Fruit fly (Drosophila melanogaster) whole organism, embryonic: ENCODE data around the gene fliI.

Experiments used
- CG10565 ChIP-seq: fragments of 200-800 bp; sonication (Bioruptor generic); optimal IDR thresholded peaks from 3 replicates; lab custom pipeline; 2016; ENCODE audit warnings: missing biosample characterization, mild to moderate bottlenecking, missing genetic modification characterization
- CG11247 ChIP-seq: fragments of 200-800 bp; sonication (Bioruptor generic); IDR thresholded peaks from 2 replicates; pipeline ENCODE4 v1.3.6; 2022; ENCODE audit warnings: missing biosample characterization, missing genetic modification characterization
- CG1233 ChIP-seq: fragments of 200-800 bp; sonication (Bioruptor generic); optimal IDR thresholded peaks from 4 replicates; lab custom pipeline; 2018; ENCODE audit warnings: missing biosample characterization, mild to moderate bottlenecking, missing genetic modification characterization
- CG12744 ChIP-seq: fragments of 200-800 bp; sonication (Bioruptor generic); optimal IDR thresholded peaks from 2 replicates; lab custom pipeline; 2016; ENCODE audit warnings: missing biosample characterization, missing genetic modification characterization
- CG13775 ChIP-seq: fragments of 200-800 bp; sonication (Bioruptor generic); optimal IDR thresholded peaks from 3 replicates; lab custom pipeline; 2017; ENCODE audit warnings: missing biosample characterization, mild to moderate bottlenecking, missing genetic modification characterization
- CG15269 ChIP-seq: fragments of 200-800 bp; sonication (Bioruptor generic); optimal IDR thresholded peaks from 2 replicates; lab custom pipeline; 2018; ENCODE audit warnings: missing biosample characterization, mild to moderate bottlenecking, missing genetic modification characterization, moderate library complexity
- CG1529 ChIP-seq: fragments of 200-800 bp; sonication (Bioruptor generic); optimal IDR thresholded peaks from 3 replicates; lab custom pipeline; 2018; ENCODE audit warnings: missing biosample characterization, missing genetic modification characterization
- CG1647 ChIP-seq: fragments of 200-800 bp; sonication (Bioruptor generic); optimal IDR thresholded peaks from 3 replicates; lab custom pipeline; 2016; ENCODE audit warnings: missing biosample characterization, missing genetic modification characterization
- CG17568 ChIP-seq: fragments of 200-800 bp; sonication (Bioruptor generic); optimal IDR thresholded peaks from 2 replicates; lab custom pipeline; 2018; ENCODE audit warnings: missing biosample characterization, mild to moderate bottlenecking, missing genetic modification characterization, moderate library complexity
- CG17612 ChIP-seq: fragments of 200-800 bp; sonication (Bioruptor generic); IDR thresholded peaks from 2 replicates; pipeline ENCODE4 v1.3.6; 2022; ENCODE audit warnings: missing biosample characterization, missing genetic modification characterization
- CG18476 ChIP-seq: fragments of 200-800 bp; sonication (Bioruptor generic); optimal IDR thresholded peaks from 2 replicates; lab custom pipeline; 2016; ENCODE audit warnings: missing biosample characterization, mild to moderate bottlenecking, missing genetic modification characterization
- CG30020 ChIP-seq: fragments of 200-800 bp; optimal IDR thresholded peaks from 2 replicates; lab custom pipeline; 2019; ENCODE audit warnings: missing biosample characterization, mild to moderate bottlenecking, missing genetic modification characterization, moderate library complexity
- CG3065 ChIP-seq: fragments of 200-800 bp; sonication (Bioruptor generic); optimal IDR thresholded peaks from 2 replicates; lab custom pipeline; 2016; ENCODE audit warnings: missing biosample characterization, missing genetic modification characterization
- CG33557 ChIP-seq: fragments of 200-800 bp; sonication (Bioruptor generic); optimal IDR thresholded peaks from 2 replicates; lab custom pipeline; 2019; ENCODE audit warnings: missing biosample characterization, mild to moderate bottlenecking, missing genetic modification characterization, moderate library complexity
- CG4328 ChIP-seq: fragments of 200-800 bp; sonication (Bioruptor generic); optimal IDR thresholded peaks from 3 replicates; lab custom pipeline; 2017; ENCODE audit warnings: missing biosample characterization, missing genetic modification reagents, missing genetic modification characterization
- CG5245 ChIP-seq: fragments of 200-800 bp; sonication (Bioruptor generic); optimal IDR thresholded peaks from 3 replicates; lab custom pipeline; 2016; ENCODE audit warnings: missing biosample characterization, missing genetic modification characterization
- CG7839 ChIP-seq: fragments of 200-800 bp; sonication (Bioruptor generic); optimal IDR thresholded peaks from 3 replicates; lab custom pipeline; 2018; ENCODE audit warnings: missing biosample characterization, mild to moderate bottlenecking, missing genetic modification characterization, moderate library complexity
- CrebB ChIP-seq: fragments of 200-800 bp; sonication (Bioruptor generic); optimal IDR thresholded peaks from 3 replicates; lab custom pipeline; 2018; ENCODE audit warnings: missing biosample characterization, mild to moderate bottlenecking, missing genetic modification characterization
- Dad ChIP-seq: fragments of 200-800 bp; sonication (Bioruptor generic); optimal IDR thresholded peaks from 3 replicates; lab custom pipeline; 2016; ENCODE audit warnings: missing biosample characterization, missing genetic modification characterization
- Dek ChIP-seq: fragments of 200-800 bp; sonication (Bioruptor generic); optimal IDR thresholded peaks from 3 replicates; lab custom pipeline; 2019; ENCODE audit warnings: missing biosample characterization, mild to moderate bottlenecking, missing genetic modification characterization, moderate library complexity
- Dref ChIP-seq: fragments of 200-800 bp; sonication (Bioruptor generic); IDR thresholded peaks from 2 replicates; pipeline ENCODE4 v1.3.6; 2022; ENCODE audit warnings: missing biosample characterization, missing genetic modification characterization
- E2f2 ChIP-seq: fragments of 200-800 bp; sonication (Bioruptor generic); IDR thresholded peaks from 2 replicates; pipeline ENCODE4 v1.3.6; 2022; ENCODE audit warnings: missing biosample characterization, missing genetic modification characterization
- Fer2 ChIP-seq: fragments of 200-800 bp; sonication (Bioruptor generic); optimal IDR thresholded peaks from 2 replicates; lab custom pipeline; 2018; ENCODE audit warnings: missing biosample characterization, mild to moderate bottlenecking, missing genetic modification characterization, moderate library complexity
- Gug ChIP-seq: fragments of 200-800 bp; sonication (Bioruptor generic); IDR thresholded peaks from 4 replicates; pipeline ENCODE4 v1.3.6; 2022; ENCODE audit warnings: missing biosample characterization, missing genetic modification characterization
- HLHmδ ChIP-seq: fragments of 200-800 bp; sonication (Bioruptor generic); optimal IDR thresholded peaks from 2 replicates; lab custom pipeline; 2018; ENCODE audit warnings: missing biosample characterization, mild to moderate bottlenecking, missing genetic modification characterization, moderate library complexity
- Hr3 ChIP-seq: fragments of 200-800 bp; sonication (Bioruptor generic); optimal IDR thresholded peaks from 3 replicates; lab custom pipeline; 2016; ENCODE audit warnings: missing biosample characterization, missing genetic modification characterization
- Myb ChIP-seq: fragments of 200-800 bp; sonication (Bioruptor generic); optimal IDR thresholded peaks from 2 replicates; lab custom pipeline; 2016; ENCODE audit warnings: missing biosample characterization, missing genetic modification characterization
- NFAT ChIP-seq: fragments of 200-800 bp; sonication (Bioruptor generic); IDR thresholded peaks from 2 replicates; pipeline ENCODE4 v1.3.6; 2022; ENCODE audit warnings: missing biosample characterization, missing genetic modification characterization
- Nf-YA ChIP-seq: fragments of 200-800 bp; sonication (Bioruptor generic); IDR thresholded peaks from 2 replicates; pipeline ENCODE4 v1.3.6; 2022; ENCODE audit warnings: missing biosample characterization, missing genetic modification characterization
- Sox100B ChIP-seq: fragments of 200-800 bp; sonication (Bioruptor generic); optimal IDR thresholded peaks from 3 replicates; lab custom pipeline; 2018; ENCODE audit warnings: missing biosample characterization, mild to moderate bottlenecking, missing genetic modification characterization
- cas ChIP-seq: fragments of 200-800 bp; sonication (Bioruptor generic); IDR thresholded peaks from 2 replicates; pipeline ENCODE4 v1.3.6; 2022; ENCODE audit warnings: missing biosample characterization, missing genetic modification characterization
- croc ChIP-seq: fragments of 200-800 bp; sonication (Bioruptor generic); conservative IDR thresholded peaks from 3 replicates; pipeline ENCODE4 v1.3.6; 2022; ENCODE audit warnings: missing biosample characterization, missing genetic modification characterization
- dimm ChIP-seq: fragments of 200-800 bp; sonication (Bioruptor generic); IDR thresholded peaks from 2 replicates; pipeline ENCODE4 v1.3.6; 2022; ENCODE audit warnings: missing biosample characterization, missing genetic modification characterization
- en ChIP-seq: fragments of 200-800 bp; sonication (Bioruptor generic); optimal IDR thresholded peaks from 2 replicates; lab custom pipeline; 2016; ENCODE audit warnings: missing biosample characterization, missing genetic modification characterization
- gfzf ChIP-seq: fragments of 200-800 bp; sonication (Bioruptor generic); optimal IDR thresholded peaks from 2 replicates; lab custom pipeline; 2016; ENCODE audit warnings: missing biosample characterization, mild to moderate bottlenecking, missing genetic modification characterization, moderate library complexity
- grn ChIP-seq: fragments of 200-800 bp; sonication (Bioruptor generic); optimal IDR thresholded peaks from 3 replicates; lab custom pipeline; 2017; ENCODE audit warnings: missing biosample characterization, missing genetic modification characterization
- hkb ChIP-seq, 2 experiments: fragments of 200-800 bp in 1 of 2; fragments of >200 bp in 1 of 2; sonication (Bioruptor generic) in 1 of 2; IDR thresholded peaks in 1 of 2; optimal IDR thresholded peaks in 1 of 2; 2 replicates each; pipeline versions ENCODE4 v1.3.6 to Lab custom; 2017 to 2022; ENCODE audit warnings: missing biosample characterization in 1 of 2, missing genetic modification characterization in 1 of 2
- kni ChIP-seq: fragments of 200-800 bp; sonication (Bioruptor generic); optimal IDR thresholded peaks from 3 replicates; lab custom pipeline; 2017; ENCODE audit warnings: mild to moderate bottlenecking, missing biosample characterization, missing genetic modification reagents, missing genetic modification characterization
- lilli ChIP-seq: fragments of 200-800 bp; sonication (Bioruptor generic); optimal IDR thresholded peaks from 3 replicates; lab custom pipeline; 2016; ENCODE audit warnings: missing biosample characterization, missing genetic modification characterization
- onecut ChIP-seq: fragments of 200-800 bp; sonication (Bioruptor generic); IDR thresholded peaks from 2 replicates; pipeline ENCODE4 v1.3.6; 2022; ENCODE audit warnings: missing biosample characterization, missing genetic modification characterization
- psq ChIP-seq: fragments of 200-800 bp; sonication (Bioruptor generic); optimal IDR thresholded peaks from 2 replicates; lab custom pipeline; 2017; ENCODE audit warnings: missing biosample characterization, missing genetic modification characterization
- pzg ChIP-seq: fragments of 200-800 bp; sonication (Bioruptor generic); optimal IDR thresholded peaks from 3 replicates; lab custom pipeline; 2018; ENCODE audit warnings: missing biosample characterization, mild to moderate bottlenecking, missing genetic modification characterization, moderate library complexity
- rib ChIP-seq: fragments of 200-800 bp; sonication (Bioruptor generic); IDR thresholded peaks from 2 replicates; pipeline ENCODE4 v1.3.6; 2022; ENCODE audit warnings: missing biosample characterization, missing genetic modification characterization
- sens-2 ChIP-seq: fragments of 200-800 bp; sonication (Bioruptor generic); IDR thresholded peaks from 2 replicates; pipeline ENCODE4 v1.3.6; 2022; ENCODE audit warnings: missing biosample characterization, missing genetic modification characterization
- sug ChIP-seq: fragments of 200-800 bp; optimal IDR thresholded peaks from 2 replicates; lab custom pipeline; 2019; ENCODE audit warnings: missing biosample characterization, mild to moderate bottlenecking, missing genetic modification characterization, moderate library complexity
- tin ChIP-seq: fragments of 200-800 bp; sonication (Bioruptor generic); optimal IDR thresholded peaks from 3 replicates; lab custom pipeline; 2016; ENCODE audit warnings: missing biosample characterization, missing genetic modification characterization
- tup ChIP-seq: fragments of 200-800 bp; sonication (Bioruptor generic); optimal IDR thresholded peaks from 2 replicates; lab custom pipeline; 2016; ENCODE audit warnings: missing biosample characterization, mild to moderate bottlenecking, missing genetic modification characterization, moderate library complexity
- zen2 ChIP-seq: fragments of 200-800 bp; sonication (Bioruptor generic); IDR thresholded peaks from 3 replicates; pipeline ENCODE4 v1.3.6; 2022; ENCODE audit warnings: missing biosample characterization, missing genetic modification characterization; ENCODE audit not compliant: partially characterized antibody

Gene fliI

DNA sequence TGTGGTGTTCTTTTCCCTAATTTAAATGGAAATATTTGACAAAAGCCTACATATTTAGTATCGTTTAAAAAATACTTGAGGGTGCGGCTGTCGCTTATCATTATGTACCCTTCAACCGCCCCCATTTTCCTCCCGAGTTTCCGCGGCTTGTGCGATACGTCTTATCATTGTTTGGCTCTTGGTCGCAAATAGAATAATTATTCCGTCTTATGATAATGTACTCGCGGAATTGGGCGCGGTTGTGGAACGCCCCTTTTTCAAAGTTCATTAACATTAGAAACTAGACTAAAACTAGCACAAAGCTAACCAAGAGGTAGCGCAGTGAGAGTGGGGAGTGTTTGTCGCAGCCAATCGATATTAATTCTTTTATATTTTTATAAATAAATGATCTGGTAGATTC lies 25.9 kb downstream of the fliI start (continued):
- peak; percentile 10 for TF ChIP-seq sug
- no peak for TF ChIP-seq E2f2
- TF ChIP-seq CG17612 (GFP tag; lab: Robert Waterston, UW) = no peak
- TF ChIP-seq psq (GFP tag; lab: Kevin White, UChicago) = no peak
- TF ChIP-seq CG5245 = no peak
- no peak for TF ChIP-seq hkb (optimal IDR thresholded peaks at IDR 0.05; lab: Kevin White, UChicago)
- TF ChIP-seq hkb (GFP tag; IDR thresholded peaks at IDR 0.05; lab: Robert Waterston, UW) = no peak
- TF ChIP-seq CG4328 (GFP tag; lab: Kevin White, UChicago) = no peak

DNA sequence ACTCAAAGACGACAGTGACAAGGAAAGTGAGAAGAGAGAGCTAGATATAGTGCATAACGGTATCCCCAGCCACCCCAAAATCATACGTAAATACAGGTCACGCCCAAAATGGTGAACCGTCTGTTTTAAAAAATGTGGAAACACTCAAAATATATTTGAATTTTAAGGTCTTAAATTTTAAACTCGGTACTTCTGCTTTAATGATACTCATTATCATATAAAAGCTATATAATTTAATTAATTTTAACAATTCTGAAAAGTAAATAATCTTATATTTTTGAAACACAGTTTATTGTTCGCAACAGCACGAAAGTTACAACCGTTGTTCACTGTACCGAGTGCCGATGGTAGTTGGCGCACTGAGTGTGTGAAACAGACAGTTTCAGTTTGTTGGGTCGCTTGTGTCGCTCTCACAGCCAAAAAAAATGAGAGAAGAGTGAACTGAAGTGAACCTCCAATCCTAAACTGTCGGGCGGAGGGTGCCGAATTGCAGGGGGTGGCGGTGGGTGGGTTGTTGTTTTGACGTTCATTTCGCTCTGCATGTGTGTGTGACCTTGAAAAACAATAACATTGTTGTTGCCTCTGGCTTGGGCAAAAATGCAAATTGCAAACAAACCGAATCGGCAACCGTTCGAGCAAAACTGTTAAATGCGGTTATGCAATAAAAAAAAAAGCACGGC lies 26.9 kb downstream of the fliI start:
- TF ChIP-seq dimm (GFP tag; lab: Robert Waterston, UW) = peak; percentile 72
- TF ChIP-seq sens-2 (GFP tag; lab: Robert Waterston, UW) = 0 out of 2 replicates have a peak, but pooled peaks have one; percentile 13
- peak; percentile 71 for TF ChIP-seq onecut (GFP tag; lab: Robert Waterston, UW)
- TF ChIP-seq CG1529 (GFP tag; lab: Kevin White, UChicago) = peak; percentile 87
- peak; percentile 83 for TF ChIP-seq lilli
- TF ChIP-seq tup = peak; percentile 36
- TF ChIP-seq Dref (GFP tag; lab: Robert Waterston, UW) = no peak
- TF ChIP-seq CG1647 (GFP tag; lab: Kevin White, UChicago) = peak; percentile 61
- peak; percentile 85 for TF ChIP-seq Hr3 (GFP tag; lab: Kevin White, UChicago)
- TF ChIP-seq cas = peak; percentile 50; the same call in 1 of the 2 replicates
- peak; percentile 94 for TF ChIP-seq Sox100B (GFP tag; lab: Kevin White, UChicago)
- peak; percentile 19 for TF ChIP-seq CG12744 (GFP tag; lab: Kevin White, UChicago)
- TF ChIP-seq kni (GFP tag; lab: Kevin White, UChicago) = peak; percentile 84
- peak; percentile 33 for TF ChIP-seq psq (GFP tag; lab: Kevin White, UChicago)
- peak; percentile 71 for TF ChIP-seq CG11247 (GFP tag; lab: Robert Waterston, UW)
- peak; percentile 96 for TF ChIP-seq CG7839 (tag; lab: Kevin White, UChicago)
- peak; percentile 78 for TF ChIP-seq CG18476 (GFP tag; lab: Kevin White, UChicago)
- no peak for TF ChIP-seq zen2 (GFP tag; lab: Robert Waterston, UW)
- TF ChIP-seq pzg = no peak
- peak; percentile 85 for TF ChIP-seq CG33557 (GFP tag; lab: Kevin White, UChicago)
- peak; percentile 68 for TF ChIP-seq NFAT (GFP tag; lab: Robert Waterston, UW)
- peak; percentile 69 for TF ChIP-seq CG3065 (GFP tag; lab: Kevin White, UChicago)
- TF ChIP-seq tin (GFP tag; lab: Kevin White, UChicago) = peak; percentile 89
- peak; percentile 56 for TF ChIP-seq Nf-YA
- peak; percentile 86 for TF ChIP-seq CrebB
- peak; percentile 88 for TF ChIP-seq CG13775
- peak; percentile 12 for TF ChIP-seq Dad (GFP tag; lab: Kevin White, UChicago)
- peak; percentile 83 for TF ChIP-seq croc
- TF ChIP-seq grn (GFP tag; lab: Kevin White, UChicago) = peak; percentile 2
- TF ChIP-seq en (GFP tag; lab: Kevin White, UChicago) = no peak
- TF ChIP-seq gfzf (GFP tag; lab: Kevin White, UChicago) = no peak
- TF ChIP-seq CG30020 (tag; lab: Kevin White, UChicago) = peak; percentile 73
- TF ChIP-seq CG10565 (GFP tag; lab: Kevin White, UChicago) = no peak
- peak; percentile 75 for TF ChIP-seq rib
- TF ChIP-seq CG15269 (tag; lab: Kevin White, UChicago) = peak; percentile 95
- TF ChIP-seq Dek (tag; lab: Kevin White, UChicago) = peak; percentile 94
- TF ChIP-seq CG17568 (GFP tag; lab: Kevin White, UChicago) = peak; percentile 87
- TF ChIP-seq HLHmδ (GFP tag; lab: Kevin White, UChicago) = no peak
- TF ChIP-seq Myb (GFP tag; lab: Kevin White, UChicago) = no peak
- TF ChIP-seq CG1233 (GFP tag; lab: Kevin White, UChicago) = peak; percentile 92
- TF ChIP-seq Fer2 (tag; lab: Kevin White, UChicago) = peak; percentile 91
- TF ChIP-seq Gug = peak; percentile 89
